Worm (Caenorhabditis elegans) whole organism, young adult: ENCODE results near the gene Y57A10C.9.

Source experiments
- C06A6.2 ChIP-seq: fragments of 200-800 bp; sonication (Bioruptor generic); conservative IDR thresholded peaks from 2 replicates; pipeline ENCODE4 v1.3.6; 2022; ENCODE audit warnings: missing genetic modification characterization, missing compliant biosample characterization
- F33H1.4 ChIP-seq: fragments of 200-800 bp; sonication (Bioruptor generic); IDR thresholded peaks from 2 replicates; pipeline ENCODE4 v1.3.6; 2022; ENCODE audit warnings: missing genetic modification reagents, missing genetic modification characterization, missing compliant biosample characterization
- F49E8.2 ChIP-seq: sonication (generic microtip); optimal IDR thresholded peaks from 3 replicates; lab custom pipeline; 2017; ENCODE audit warnings: missing genetic modification characterization, mild to moderate bottlenecking, missing compliant biosample characterization, antibody characterized with exemption, moderate library complexity; ENCODE audit not compliant: insufficient read depth
- ama-1 ChIP-seq, 3 experiments: fragments of 150-350 bp in 1 of 3; sonication (generic microtip) in 2 of 3; optimal IDR thresholded peaks; 2 replicates each; lab custom pipeline; 2014 to 2018; ENCODE audit warnings: missing biosample characterization in 2 of 3, missing genetic modification characterization in 2 of 3, missing genetic modification reagents in 2 of 3
- him-1 ChIP-seq: sonication (generic microtip); optimal IDR thresholded peaks from 2 replicates; lab custom pipeline; 2016; ENCODE audit warnings: missing genotype, missing genetic modification reagents, missing genetic modification characterization, missing compliant biosample characterization
- madf-10 ChIP-seq: sonication (generic microtip); optimal IDR thresholded peaks from 2 replicates; lab custom pipeline; 2016; ENCODE audit warnings: mild to moderate bottlenecking, missing genetic modification characterization, missing compliant biosample characterization
- mes-4 ChIP-seq: sonication (generic microtip); optimal IDR thresholded peaks from 2 replicates; lab custom pipeline; 2016; ENCODE audit warnings: missing genotype, missing genetic modification characterization, missing compliant biosample characterization
- nfya-1 ChIP-seq: sonication (generic microtip); optimal IDR thresholded peaks from 2 replicates; lab custom pipeline; 2017; ENCODE audit warnings: antibody characterized with exemption, missing compliant biosample characterization, missing genetic modification characterization, borderline replicate concordance; ENCODE audit not compliant: insufficient read depth
- nhr-179 ChIP-seq: sonication (generic microtip); optimal IDR thresholded peaks from 2 replicates; lab custom pipeline; 2016; ENCODE audit warnings: mild to moderate bottlenecking, missing genetic modification characterization, missing compliant biosample characterization
- pha-4 ChIP-seq: fragments of 150-350 bp; sonication (generic microtip); optimal IDR thresholded peaks from 2 replicates; lab custom pipeline; 2014; ENCODE audit warnings: missing biosample characterization, missing genetic modification reagents, missing genetic modification characterization
- sptf-2 ChIP-seq: fragments of 200-800 bp; sonication (Bioruptor generic); optimal IDR thresholded peaks from 2 replicates; lab custom pipeline; 2018; ENCODE audit warnings: mild to moderate bottlenecking, missing genetic modification characterization, missing compliant biosample characterization

DNA sequence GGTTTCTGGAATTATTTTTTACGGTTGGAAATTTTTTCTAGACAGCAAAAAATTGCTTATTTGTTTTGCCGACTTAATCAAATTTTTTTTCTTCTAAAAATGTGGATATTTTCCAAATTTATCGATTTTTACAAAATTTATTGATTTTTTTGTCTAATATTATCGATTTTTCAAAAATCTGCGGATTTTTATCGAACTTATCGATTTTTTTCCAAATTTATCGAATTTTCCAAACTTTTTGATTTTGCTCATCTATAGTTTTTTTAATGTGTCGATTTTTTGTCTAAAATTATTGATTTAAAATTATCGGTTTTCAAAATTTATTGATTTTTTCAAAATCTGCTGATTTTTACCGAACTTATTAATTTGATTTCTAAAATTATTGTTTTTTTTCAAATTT lies 44.2 kb downstream of the Y57A10C.9 start:
- TF ChIP-seq madf-10 (tag; lab: Kevin White, UChicago) (no peak), nfya-1 (tag; lab: Kevin White, UChicago) (no peak), pha-4 (tag; lab: Kevin White, UChicago) (no peak), sptf-2 (GFP tag; lab: Kevin White, UChicago) (no peak), him-1 (tag; lab: Kevin White, UChicago) (no peak), mes-4 (no peak), C06A6.2 (GFP tag; lab: Robert Waterston, UW) (no peak), F33H1.4 (GFP tag; lab: Robert Waterston, UW) (no peak), nhr-179 (tag; lab: Kevin White, UChicago) (no peak), ama-1 (optimal IDR thresholded peaks at IDR 0.05; lab: Kevin White, UChicago) (no peak), ama-1 (GFP tag; optimal IDR thresholded peaks at IDR 0.05; lab: Kevin White, UChicago) (no peak), F49E8.2 (tag; lab: Kevin White, UChicago) (no peak)
